Worm (Caenorhabditis elegans) whole organism, mixed stage, embryonic: Measurements from ENCODE around the gene Y17G9A.3.

Experiments
- M03D4.4 ChIP-seq: sonication (generic microtip); optimal IDR thresholded peaks from 2 replicates; lab custom pipeline; 2017; ENCODE audit warnings: mild to moderate bottlenecking, missing genetic modification characterization, missing compliant biosample characterization
- bed-3 ChIP-seq: fragments of 200-800 bp; sonication (Bioruptor generic); optimal IDR thresholded peaks from 3 replicates; lab custom pipeline; 2018; ENCODE audit warnings: mild to moderate bottlenecking, missing genetic modification characterization, moderate library complexity, missing compliant biosample characterization
- blmp-1 ChIP-seq: fragments of 150-350 bp; optimal IDR thresholded peaks from 2 replicates; lab custom pipeline; 2014; ENCODE audit warnings: missing biosample characterization, missing genetic modification characterization
- ceh-39 ChIP-seq: fragments of 150-350 bp; optimal IDR thresholded peaks from 2 replicates; lab custom pipeline; 2014; ENCODE audit warnings: missing biosample characterization, missing genetic modification characterization
- ceh-43 ChIP-seq: fragments of 200-800 bp; sonication (Bioruptor generic); optimal IDR thresholded peaks from 2 replicates; lab custom pipeline; 2018; ENCODE audit warnings: mild to moderate bottlenecking, missing genetic modification characterization, moderate library complexity, missing compliant biosample characterization
- ceh-83 ChIP-seq: fragments of 200-800 bp; sonication (Bioruptor generic); optimal IDR thresholded peaks from 2 replicates; lab custom pipeline; 2018; ENCODE audit warnings: mild to moderate bottlenecking, missing genetic modification characterization, missing compliant biosample characterization
- ces-1 ChIP-seq: fragments of 150-350 bp; optimal IDR thresholded peaks from 2 replicates; lab custom pipeline; 2014; ENCODE audit warnings: missing biosample characterization, missing genetic modification reagents, missing genetic modification characterization
- cnd-1 ChIP-seq: fragments of 200-800 bp; sonication (Bioruptor generic); optimal IDR thresholded peaks from 2 replicates; lab custom pipeline; 2018; ENCODE audit warnings: mild to moderate bottlenecking, missing genetic modification characterization, missing compliant biosample characterization
- drap-1 ChIP-seq: fragments of 200-800 bp; sonication (Bioruptor generic); optimal IDR thresholded peaks from 3 replicates; lab custom pipeline; 2018; ENCODE audit warnings: mild to moderate bottlenecking, missing genetic modification characterization, missing compliant biosample characterization
- elt-3 ChIP-seq: fragments of 150-350 bp; optimal IDR thresholded peaks from 2 replicates; lab custom pipeline; 2014; ENCODE audit warnings: missing biosample characterization, missing genetic modification characterization
- flh-1 ChIP-seq: fragments of 200-800 bp; sonication (Bioruptor generic); optimal IDR thresholded peaks from 2 replicates; lab custom pipeline; 2018; ENCODE audit warnings: mild to moderate bottlenecking, missing genetic modification characterization, moderate library complexity, missing compliant biosample characterization
- ham-2 ChIP-seq: fragments of 200-800 bp; sonication (Bioruptor generic); optimal IDR thresholded peaks from 2 replicates; lab custom pipeline; 2018; ENCODE audit warnings: mild to moderate bottlenecking, missing genetic modification characterization, missing compliant biosample characterization
- hlh-1 ChIP-seq: fragments of 150-350 bp; optimal IDR thresholded peaks from 2 replicates; lab custom pipeline; 2014; ENCODE audit warnings: missing biosample characterization, missing genetic modification reagents, missing genetic modification characterization
- lin-13 ChIP-seq: fragments of 150-350 bp; optimal IDR thresholded peaks from 2 replicates; lab custom pipeline; 2014; ENCODE audit warnings: missing biosample characterization, missing genetic modification characterization
- lin-32 ChIP-seq: fragments of 200-800 bp; sonication (Bioruptor generic); optimal IDR thresholded peaks from 2 replicates; lab custom pipeline; 2018; ENCODE audit warnings: mild to moderate bottlenecking, missing genetic modification characterization, missing compliant biosample characterization
- lsy-2 ChIP-seq: fragments of 150-350 bp; optimal IDR thresholded peaks from 2 replicates; lab custom pipeline; 2014; ENCODE audit warnings: missing biosample characterization, missing genetic modification characterization
- mab-5 ChIP-seq: fragments of 150-350 bp; optimal IDR thresholded peaks from 2 replicates; lab custom pipeline; 2014; ENCODE audit warnings: missing biosample characterization, missing genetic modification characterization
- mep-1 ChIP-seq: fragments of 150-350 bp; optimal IDR thresholded peaks from 2 replicates; lab custom pipeline; 2017; ENCODE audit warnings: missing biosample characterization, missing genetic modification reagents, missing genetic modification characterization, inconsistent platforms
- mls-2 ChIP-seq: sonication (generic microtip); optimal IDR thresholded peaks from 2 replicates; lab custom pipeline; 2016; ENCODE audit warnings: mild to moderate bottlenecking, missing genetic modification characterization, moderate library complexity, missing compliant biosample characterization
- nhr-12 ChIP-seq: fragments of 150-350 bp; optimal IDR thresholded peaks from 2 replicates; lab custom pipeline; 2014; ENCODE audit warnings: missing biosample characterization, missing genetic modification characterization
- nhr-2 ChIP-seq: fragments of 150-350 bp; optimal IDR thresholded peaks from 2 replicates; lab custom pipeline; 2014; ENCODE audit warnings: missing biosample characterization, missing genetic modification characterization
- nhr-237 ChIP-seq: fragments of 150-350 bp; optimal IDR thresholded peaks from 2 replicates; lab custom pipeline; 2014; ENCODE audit warnings: missing biosample characterization, missing genetic modification characterization
- nhr-76 ChIP-seq: sonication (generic microtip); optimal IDR thresholded peaks from 2 replicates; lab custom pipeline; 2017; ENCODE audit warnings: missing biosample characterization, missing genetic modification characterization
- pha-4 ChIP-seq: fragments of 150-350 bp; optimal IDR thresholded peaks from 2 replicates; lab custom pipeline; 2018; ENCODE audit warnings: missing biosample characterization, missing genetic modification reagents, missing genetic modification characterization
- sem-2 ChIP-seq: fragments of 200-800 bp; sonication (Bioruptor generic); optimal IDR thresholded peaks from 2 replicates; lab custom pipeline; 2018; ENCODE audit warnings: mild to moderate bottlenecking, missing genetic modification characterization, missing compliant biosample characterization
- snpc-4 ChIP-seq: fragments of 150-350 bp; optimal IDR thresholded peaks from 2 replicates; lab custom pipeline; 2014; ENCODE audit warnings: missing biosample characterization, missing genetic modification characterization
- tbx-8 ChIP-seq: fragments of 200-800 bp; sonication (Bioruptor generic); optimal IDR thresholded peaks from 2 replicates; lab custom pipeline; 2018; ENCODE audit warnings: mild to moderate bottlenecking, missing genetic modification characterization, moderate library complexity, missing compliant biosample characterization
- unc-120 ChIP-seq: sonication (generic microtip); optimal IDR thresholded peaks from 2 replicates; lab custom pipeline; 2017; ENCODE audit warnings: missing genetic modification characterization, missing compliant biosample characterization; ENCODE audit not compliant: poor library complexity, severe bottlenecking
- unc-39 ChIP-seq: fragments of 150-350 bp; optimal IDR thresholded peaks from 2 replicates; lab custom pipeline; 2014; ENCODE audit warnings: missing biosample characterization, missing genetic modification characterization
- unc-62 ChIP-seq: fragments of 150-350 bp; optimal IDR thresholded peaks from 2 replicates; lab custom pipeline; 2014; ENCODE audit warnings: missing biosample characterization, missing genetic modification reagents, missing genetic modification characterization
- zip-8 ChIP-seq: fragments of 150-350 bp; optimal IDR thresholded peaks from 2 replicates; lab custom pipeline; 2014; ENCODE audit warnings: missing biosample characterization, missing genetic modification characterization
- ztf-11 ChIP-seq: fragments of 150-350 bp; optimal IDR thresholded peaks from 2 replicates; lab custom pipeline; 2014; ENCODE audit warnings: missing biosample characterization, missing genetic modification characterization

The Y17G9A.3 gene

ce11 chrIV:4842030-4842429, 16.4 kb downstream of the Y17G9A.3 start:
- TF ChIP-seq ceh-39: no peak
- TF ChIP-seq unc-39 (tag; lab: Kevin White, UChicago): no peak
- TF ChIP-seq lin-13 (tag; lab: Kevin White, UChicago): no peak
- TF ChIP-seq drap-1 (GFP tag; lab: Kevin White, UChicago): no peak
- no peak for TF ChIP-seq snpc-4 (tag; lab: Kevin White, UChicago)
- TF ChIP-seq mls-2 (tag; lab: Kevin White, UChicago): no peak
- TF ChIP-seq nhr-237: no peak
- TF ChIP-seq nhr-12 (tag; lab: Kevin White, UChicago): no peak
- TF ChIP-seq pha-4 (tag; lab: Kevin White, UChicago): no peak
- TF ChIP-seq ceh-43 (GFP tag; lab: Kevin White, UChicago): no peak
- no peak for TF ChIP-seq bed-3

DNA sequence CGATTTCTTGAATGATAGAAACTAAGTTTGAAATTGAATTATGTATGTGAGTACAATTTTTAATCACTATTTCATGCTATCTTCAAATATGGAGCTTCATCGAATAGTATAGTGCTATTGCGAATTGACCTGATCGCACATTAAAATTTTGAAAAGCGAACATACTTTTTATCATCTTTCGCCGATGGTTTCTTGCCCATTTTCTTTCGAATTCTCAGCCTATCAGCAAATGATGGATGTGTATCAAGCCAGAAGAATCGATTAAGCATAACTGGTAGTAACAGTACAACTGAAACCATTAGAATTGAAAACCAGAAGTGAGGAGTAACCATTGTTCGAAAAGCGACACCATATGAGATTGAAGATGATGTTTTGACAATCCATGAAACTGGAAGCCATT, 28.8 kb downstream of the Y17G9A.3 start:
- TF ChIP-seq zip-8 (tag; lab: Kevin White, UChicago) (no peak), mep-1 (no peak), nhr-12 (tag; lab: Kevin White, UChicago) (no peak), bed-3 (no peak), ztf-11 (no peak), tbx-8 (no peak), blmp-1 (tag; lab: Kevin White, UChicago) (no peak), ces-1 (GFP tag; lab: Kevin White, UChicago) (no peak), drap-1 (GFP tag; lab: Kevin White, UChicago) (no peak), ceh-83 (GFP tag; lab: Kevin White, UChicago) (no peak), pha-4 (tag; lab: Kevin White, UChicago) (no peak), ceh-39 (no peak), unc-120 (tag; lab: Kevin White, UChicago) (no peak), unc-39 (tag; lab: Kevin White, UChicago) (no peak), unc-62 (GFP tag; lab: Kevin White, UChicago) (no peak)

- TF ChIP-seq blmp-1 (tag; lab: Kevin White, UChicago) (no peak), nhr-2 (tag; lab: Kevin White, UChicago) (no peak), zip-8 (tag; lab: Kevin White, UChicago) (no peak), drap-1 (GFP tag; lab: Kevin White, UChicago) (no peak), ham-2 (GFP tag; lab: Kevin White, UChicago) (no peak), ces-1 (GFP tag; lab: Kevin White, UChicago) (no peak), nhr-12 (tag; lab: Kevin White, UChicago) (no peak), flh-1 (GFP tag; lab: Kevin White, UChicago) (no peak), cnd-1 (tag; lab: Kevin White, UChicago) (no peak), M03D4.4 (tag; lab: Kevin White, UChicago) (no peak)
- TF ChIP-seq, all 35 proteins: peak for 0
Measured at ce11 chrIV:4827219-4827618, 31.3 kb downstream of the Y17G9A.3 start, which contains the start of gene mpz-4. TSS of gene mpz-4 (minus strand) at chrIV:4827319.

DNA sequence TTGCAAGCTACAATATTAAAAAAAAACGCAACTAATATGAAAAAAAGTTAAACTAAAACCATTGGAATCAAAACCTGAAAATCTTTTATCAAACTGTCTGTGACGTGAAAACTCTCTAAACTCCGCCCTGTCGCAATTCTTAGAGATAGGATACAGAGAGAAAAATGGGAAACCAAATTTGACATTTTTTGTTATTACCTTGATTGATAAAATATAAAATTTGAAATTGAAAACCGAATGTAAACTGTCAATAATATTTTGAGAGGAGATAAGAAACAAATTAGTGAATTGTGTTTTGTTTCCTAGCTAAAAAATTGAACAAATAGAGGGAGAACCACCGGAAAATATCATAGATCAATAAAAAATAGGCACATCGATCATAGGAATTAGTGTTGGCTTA, 36.6 kb downstream of the Y17G9A.3 start:
- TF ChIP-seq unc-62 (GFP tag; lab: Kevin White, UChicago): no peak
- no peak for TF ChIP-seq M03D4.4 (tag; lab: Kevin White, UChicago)
- TF ChIP-seq hlh-1 (tag; lab: Kevin White, UChicago): no peak
- TF ChIP-seq nhr-76 (tag; lab: Kevin White, UChicago): no peak
- no peak for TF ChIP-seq lsy-2
- TF ChIP-seq mls-2 (tag; lab: Kevin White, UChicago): no peak
- TF ChIP-seq snpc-4 (tag; lab: Kevin White, UChicago): no peak
- no peak for TF ChIP-seq pha-4 (tag; lab: Kevin White, UChicago)
- no peak for TF ChIP-seq elt-3
- TF ChIP-seq mab-5: no peak
- no peak for TF ChIP-seq unc-39 (tag; lab: Kevin White, UChicago)
- TF ChIP-seq lin-32: no peak
- no peak for TF ChIP-seq ceh-83 (GFP tag; lab: Kevin White, UChicago)
- no peak for TF ChIP-seq ces-1 (GFP tag; lab: Kevin White, UChicago)
- TF ChIP-seq nhr-237: no peak
- no peak for TF ChIP-seq mep-1

DNA sequence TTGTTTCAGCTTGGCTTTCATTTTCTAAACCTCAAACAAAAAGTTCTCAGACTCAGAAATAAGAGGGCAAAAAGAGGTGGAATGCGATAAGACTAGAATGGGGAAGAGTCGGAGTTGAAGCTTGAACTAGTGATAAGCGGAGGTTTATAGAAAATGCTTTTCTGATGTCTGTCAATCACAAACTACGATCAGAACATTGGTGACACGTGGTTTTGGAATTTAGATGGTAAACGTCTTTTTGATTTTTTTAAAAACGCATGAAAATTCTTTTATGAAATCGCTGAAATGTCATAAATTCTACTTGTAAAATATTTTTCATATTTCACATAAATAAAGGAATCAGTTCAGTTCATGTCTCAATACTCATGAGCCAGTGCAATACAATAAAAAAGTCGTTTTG, 37.4 kb downstream of the Y17G9A.3 start, which contains the start of gene H06H21.8:
TSS of gene H06H21.8 (minus strand) at position 78 of the 400 bp plus-strand sequence.
- TF ChIP-seq nhr-237: no peak
- no peak for TF ChIP-seq pha-4 (tag; lab: Kevin White, UChicago)
- TF ChIP-seq tbx-8: no peak
- no peak for TF ChIP-seq unc-120 (tag; lab: Kevin White, UChicago)
- TF ChIP-seq unc-62 (GFP tag; lab: Kevin White, UChicago): no peak
- TF ChIP-seq sem-2 (GFP tag; lab: Kevin White, UChicago): no peak
- no peak for TF ChIP-seq mep-1
- no peak for TF ChIP-seq cnd-1 (tag; lab: Kevin White, UChicago)
- no peak for TF ChIP-seq elt-3
- TF ChIP-seq unc-39 (tag; lab: Kevin White, UChicago): no peak
- no peak for TF ChIP-seq ceh-83 (GFP tag; lab: Kevin White, UChicago)
- TF ChIP-seq lin-32: no peak
- TF ChIP-seq flh-1 (GFP tag; lab: Kevin White, UChicago): no peak
- no peak for TF ChIP-seq ceh-43 (GFP tag; lab: Kevin White, UChicago)
